Worm (Caenorhabditis elegans): ENCODE data around the gene ZK546.19.
A peak's percentile ranks its signal among the peaks of the same experiment; 100 is the strongest.

The ZK546.19 gene

ce11 chrII:4904778-4905177 is 36.7 kb upstream of the ZK546.19 start, which contains the start of gene btbd-10:
btbd-10 (plus strand) TSS chrII:4905008.
- TF ChIP-seq lin-13 (tag; optimal IDR thresholded peaks at IDR 0.05) = no peak
- TF ChIP-seq bed-3 (GFP tag; optimal IDR thresholded peaks at IDR 0.05) = no peak
- no peak for TF ChIP-seq ceh-39 (tag; optimal IDR thresholded peaks at IDR 0.05)
- no peak for TF ChIP-seq unc-62 (GFP tag; optimal IDR thresholded peaks at IDR 0.05)
- TF ChIP-seq unc-39 (tag; optimal IDR thresholded peaks at IDR 0.05) = no peak
- TF ChIP-seq lsy-2 (tag; optimal IDR thresholded peaks at IDR 0.05) = no peak

- TF ChIP-seq blmp-1 (tag; optimal IDR thresholded peaks at IDR 0.05) (no peak), ces-1 (GFP tag; optimal IDR thresholded peaks at IDR 0.05) (no peak), mab-5 (tag; optimal IDR thresholded peaks at IDR 0.05) (no peak), nhr-28 (tag; optimal IDR thresholded peaks at IDR 0.05) (no peak), lin-13 (tag; optimal IDR thresholded peaks at IDR 0.05) (no peak), sem-2 (GFP tag; optimal IDR thresholded peaks at IDR 0.05) (no peak), nhr-76 (tag; optimal IDR thresholded peaks at IDR 0.05) (no peak), nhr-237 (tag; optimal IDR thresholded peaks at IDR 0.05) (no peak), M03D4.4 (tag; optimal IDR thresholded peaks at IDR 0.05) (no peak), drap-1 (GFP tag; optimal IDR thresholded peaks at IDR 0.05) (no peak), unc-120 (tag; optimal IDR thresholded peaks at IDR 0.05; ENCODE audit: poor library complexity, severe bottlenecking) (no peak), lin-32 (GFP tag; optimal IDR thresholded peaks at IDR 0.05) (no peak), bed-3 (GFP tag; optimal IDR thresholded peaks at IDR 0.05) (no peak), ztf-11 (tag; optimal IDR thresholded peaks at IDR 0.05) (no peak)
Observed at ce11 chrII:4905331-4905730, 36.2 kb upstream of the ZK546.19 start.

ce11 chrII:4905883-4906282 is 35.6 kb upstream of the ZK546.19 start:
- TF ChIP-seq tbx-8 (GFP tag; optimal IDR thresholded peaks at IDR 0.05) (no peak), ham-2 (GFP tag; optimal IDR thresholded peaks at IDR 0.05) (no peak), drap-1 (GFP tag; optimal IDR thresholded peaks at IDR 0.05) (no peak), elt-3 (tag; optimal IDR thresholded peaks at IDR 0.05) (no peak), ztf-11 (tag; optimal IDR thresholded peaks at IDR 0.05) (no peak), hlh-1 (tag; optimal IDR thresholded peaks at IDR 0.05) (no peak), nhr-12 (tag; optimal IDR thresholded peaks at IDR 0.05) (no peak), M03D4.4 (tag; optimal IDR thresholded peaks at IDR 0.05) (no peak), lin-13 (tag; optimal IDR thresholded peaks at IDR 0.05) (no peak), flh-1 (GFP tag; optimal IDR thresholded peaks at IDR 0.05) (no peak), lsy-2 (tag; optimal IDR thresholded peaks at IDR 0.05) (no peak), unc-62 (GFP tag; optimal IDR thresholded peaks at IDR 0.05) (no peak), ceh-39 (tag; optimal IDR thresholded peaks at IDR 0.05) (no peak), sem-2 (GFP tag; optimal IDR thresholded peaks at IDR 0.05) (no peak), ces-1 (GFP tag; optimal IDR thresholded peaks at IDR 0.05) (no peak), cnd-1 (tag; optimal IDR thresholded peaks at IDR 0.05) (no peak)

ce11 chrII:4908160-4908559 is 33.4 kb upstream of the ZK546.19 start:
- peak; percentile 76 for TF ChIP-seq unc-62 (GFP tag; optimal IDR thresholded peaks at IDR 0.05)
- no peak for TF ChIP-seq flh-1 (GFP tag; optimal IDR thresholded peaks at IDR 0.05)
- no peak for TF ChIP-seq cnd-1 (tag; optimal IDR thresholded peaks at IDR 0.05)
- TF ChIP-seq bed-3 (GFP tag; optimal IDR thresholded peaks at IDR 0.05) = no peak
- TF ChIP-seq tbx-8 (GFP tag; optimal IDR thresholded peaks at IDR 0.05) = no peak
- TF ChIP-seq ham-2 (GFP tag; optimal IDR thresholded peaks at IDR 0.05) = peak; percentile 40
- no peak for TF ChIP-seq nhr-237 (tag; optimal IDR thresholded peaks at IDR 0.05)
- TF ChIP-seq drap-1 (GFP tag; optimal IDR thresholded peaks at IDR 0.05) = no peak
- TF ChIP-seq hlh-1 (tag; optimal IDR thresholded peaks at IDR 0.05) = peak; percentile 30
- no peak for TF ChIP-seq ces-1 (GFP tag; optimal IDR thresholded peaks at IDR 0.05)
- peak; percentile 38 for TF ChIP-seq unc-120 (tag; optimal IDR thresholded peaks at IDR 0.05; ENCODE audit: poor library complexity, severe bottlenecking)

ce11 chrII:4914214-4914613 is 27.3 kb upstream of the ZK546.19 start, which contains the start of gene R05F9.11:
R05F9.11 (minus strand) TSS chrII:4914218.
- TF ChIP-seq nhr-12 (tag; optimal IDR thresholded peaks at IDR 0.05) = no peak

ce11 chrII:4915572-4915971 is 26.0 kb upstream of the ZK546.19 start:
- no peak for TF ChIP-seq lin-32 (GFP tag; optimal IDR thresholded peaks at IDR 0.05)
- TF ChIP-seq ceh-83 (GFP tag; optimal IDR thresholded peaks at IDR 0.05) = no peak
- TF ChIP-seq nhr-76 (tag; optimal IDR thresholded peaks at IDR 0.05) = no peak
- TF ChIP-seq flh-1 (GFP tag; optimal IDR thresholded peaks at IDR 0.05) = no peak
- no peak for TF ChIP-seq mls-2 (tag; optimal IDR thresholded peaks at IDR 0.05)
- TF ChIP-seq unc-120 (tag; optimal IDR thresholded peaks at IDR 0.05; ENCODE audit: poor library complexity, severe bottlenecking) = no peak
- no peak for TF ChIP-seq M03D4.4 (tag; optimal IDR thresholded peaks at IDR 0.05)
- no peak for TF ChIP-seq unc-39 (tag; optimal IDR thresholded peaks at IDR 0.05)
- no peak for TF ChIP-seq elt-3 (tag; optimal IDR thresholded peaks at IDR 0.05)
- no peak for TF ChIP-seq sem-2 (GFP tag; optimal IDR thresholded peaks at IDR 0.05)
- no peak for TF ChIP-seq zip-8 (tag; optimal IDR thresholded peaks at IDR 0.05)
- TF ChIP-seq ceh-39 (tag; optimal IDR thresholded peaks at IDR 0.05) = no peak
